Fruit fly (Drosophila melanogaster): ENCODE data around the gene IleRS.
A peak's percentile ranks its signal among the peaks of the same experiment; 100 is the strongest.

IleRS gene

dm6 chr3L:22275989-22276388 lies 12.5 kb upstream of the IleRS start (continued):
- TF ChIP-seq Sry-δ (GFP tag; optimal IDR thresholded peaks at IDR 0.05) (no peak), GATAe (GFP tag; conservative IDR thresholded peaks at IDR 0.05) (no peak), Nf-YC (tag; optimal IDR thresholded peaks at IDR 0.05) (no peak), CG7357 (GFP tag; IDR thresholded peaks at IDR 0.05) (no peak), CG13624 (GFP tag; optimal IDR thresholded peaks at IDR 0.05) (no peak), pum (GFP tag; optimal IDR thresholded peaks at IDR 0.05) (no peak), CG2889 (GFP tag; IDR thresholded peaks at IDR 0.05) (no peak), fru (optimal IDR thresholded peaks at IDR 0.05) (no peak), CG8765 (GFP tag; IDR thresholded peaks at IDR 0.05) (no peak), CG4854 (GFP tag; optimal IDR thresholded peaks at IDR 0.05) (no peak), HHEX (GFP tag; optimal IDR thresholded peaks at IDR 0.05) (peak; percentile 4), Spps (tag; optimal IDR thresholded peaks at IDR 0.05) (no peak)

DNA sequence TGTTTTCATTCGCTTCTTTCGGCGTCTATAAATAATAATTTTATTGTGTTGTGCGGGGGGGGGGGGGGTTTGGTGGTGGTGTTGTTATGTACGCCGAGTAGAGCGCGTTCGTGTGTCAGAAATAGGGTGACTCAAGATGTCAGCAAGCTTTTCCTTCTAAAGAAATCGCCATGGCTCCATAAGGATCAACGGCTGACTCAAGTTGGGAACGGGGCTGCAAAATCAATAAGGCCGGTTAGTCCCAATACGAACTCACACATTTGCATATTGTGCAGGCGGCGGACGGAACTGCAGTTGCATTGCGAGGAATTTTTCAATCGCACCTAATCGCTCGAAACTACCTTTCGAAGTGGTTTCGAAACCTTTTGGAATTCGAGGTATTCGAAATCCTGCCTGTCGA lies 11.9 kb upstream of the IleRS start:
- no peak for TF ChIP-seq Lim3 (GFP tag; IDR thresholded peaks at IDR 0.05)
- no peak for TF ChIP-seq Jarid2 (GFP tag; optimal IDR thresholded peaks at IDR 0.05)
- TF ChIP-seq gem (tag; optimal IDR thresholded peaks at IDR 0.05): peak; percentile 50
- TF ChIP-seq Ets65A (GFP tag): no peak
- TF ChIP-seq fu2 (GFP tag; optimal IDR thresholded peaks at IDR 0.05): no peak
- no peak for TF ChIP-seq knrl (GFP tag; IDR thresholded peaks at IDR 0.05; ENCODE audit: partially characterized antibody)
- no peak for TF ChIP-seq CG5180 (GFP tag; optimal IDR thresholded peaks at IDR 0.05)
- TF ChIP-seq CG5245 (GFP tag; optimal IDR thresholded peaks at IDR 0.05): no peak
- no peak for TF ChIP-seq tio (GFP tag; optimal IDR thresholded peaks at IDR 0.05)
- TF ChIP-seq CG42726 (GFP tag; IDR thresholded peaks at IDR 0.05; ENCODE audit: partially characterized antibody): no peak
- no peak for TF ChIP-seq HHEX (GFP tag; optimal IDR thresholded peaks at IDR 0.05)
- peak; percentile 37 for TF ChIP-seq CG9609 (GFP tag; optimal IDR thresholded peaks at IDR 0.05)
- TF ChIP-seq pnt (GFP tag; optimal IDR thresholded peaks at IDR 0.05): no peak
- no peak for TF ChIP-seq CG17802 (tag; optimal IDR thresholded peaks at IDR 0.05)
- TF ChIP-seq Spps (tag; optimal IDR thresholded peaks at IDR 0.05): no peak
- no peak for TF ChIP-seq br (optimal IDR thresholded peaks at IDR 0.05)
- TF ChIP-seq E2f2 (GFP tag; IDR thresholded peaks at IDR 0.05): no peak
- TF ChIP-seq so (GFP tag; IDR thresholded peaks at IDR 0.05): no peak
- TF ChIP-seq Doc3 (GFP tag; IDR thresholded peaks at IDR 0.05; ENCODE audit: partially characterized antibody): no peak
- TF ChIP-seq NfI (GFP tag; optimal IDR thresholded peaks at IDR 0.05): peak; percentile 71
- TF ChIP-seq nerfin-2 (GFP tag; IDR thresholded peaks at IDR 0.05; ENCODE audit: partially characterized antibody): no peak
- TF ChIP-seq CG3065 (GFP tag; optimal IDR thresholded peaks at IDR 0.05): no peak
- peak; percentile 36; the same call in 1 of the 2 replicates for TF ChIP-seq E2f1 (GFP tag; IDR thresholded peaks at IDR 0.05)
- TF ChIP-seq CG9437 (GFP tag; optimal IDR thresholded peaks at IDR 0.05): no peak
- no peak for TF ChIP-seq Sox100B (GFP tag; optimal IDR thresholded peaks at IDR 0.05)
- no peak for TF ChIP-seq CG11398 (GFP tag; optimal IDR thresholded peaks at IDR 0.05)
- TF ChIP-seq CG6272 (GFP tag; IDR thresholded peaks at IDR 0.05): 0 out of 2 replicates have a peak, but pooled peaks have one; percentile 24
- no peak for TF ChIP-seq D19A (tag; optimal IDR thresholded peaks at IDR 0.05)
- no peak for TF ChIP-seq usp (GFP tag; optimal IDR thresholded peaks at IDR 0.05)
- no peak; the same call in 1 of the 2 replicates for TF ChIP-seq NFAT (GFP tag; IDR thresholded peaks at IDR 0.05)
- TF ChIP-seq CG34422 (GFP tag; IDR thresholded peaks at IDR 0.05): peak; percentile 51; the same call in 2 of the 3 replicates
- no peak for TF ChIP-seq zf30C (GFP tag; optimal IDR thresholded peaks at IDR 0.05)
- TF ChIP-seq CG1792 (GFP tag; optimal IDR thresholded peaks at IDR 0.05): no peak
- TF ChIP-seq jumu (GFP tag; optimal IDR thresholded peaks at IDR 0.05): peak; percentile 11
- peak; percentile 36 for TF ChIP-seq disco-r (GFP tag; optimal IDR thresholded peaks at IDR 0.05)
- no peak for TF ChIP-seq CG18599 (GFP tag; optimal IDR thresholded peaks at IDR 0.05)
- no peak for TF ChIP-seq eve (GFP tag; optimal IDR thresholded peaks at IDR 0.05)
- TF ChIP-seq Lpt (GFP tag; optimal IDR thresholded peaks at IDR 0.05): no peak
- TF ChIP-seq hkb (optimal IDR thresholded peaks at IDR 0.05): no peak
- peak; percentile 40; the same call in 1 of the 2 replicates for TF ChIP-seq hkb (GFP tag; IDR thresholded peaks at IDR 0.05)
- 0 out of 2 replicates have a peak, but pooled peaks have one; percentile 14 for TF ChIP-seq wor (GFP tag; IDR thresholded peaks at IDR 0.05)
- TF ChIP-seq Dll (GFP tag; IDR thresholded peaks at IDR 0.05; ENCODE audit: partially characterized antibody): no peak

All from whole organism, embryonic.